Fruit fly (Drosophila melanogaster) whole organism, prepupa: ENCODE results near the gene CG32486.
A peak's percentile ranks its signal among the peaks of the same experiment; 100 is the strongest.

Experiments used
- CG1621 ChIP-seq: fragments of 200-800 bp; sonication (Bioruptor generic); optimal IDR thresholded peaks from 3 replicates; lab custom pipeline; 2018; ENCODE audit warnings: missing biosample characterization, mild to moderate bottlenecking, missing genetic modification characterization
- CG31627 ChIP-seq: fragments of 200-800 bp; sonication (Bioruptor generic); optimal IDR thresholded peaks from 3 replicates; lab custom pipeline; 2016; ENCODE audit warnings: missing biosample characterization, missing genetic modification characterization
- CG6163 ChIP-seq: fragments of 200-800 bp; sonication (Bioruptor generic); IDR thresholded peaks from 3 replicates; pipeline ENCODE4 v1.3.6; 2022; ENCODE audit warnings: missing biosample characterization, missing genetic modification characterization
- CG6854 ChIP-seq: fragments of 200-800 bp; sonication (Bioruptor generic); optimal IDR thresholded peaks from 2 replicates; lab custom pipeline; 2017; ENCODE audit warnings: missing biosample characterization, mild to moderate bottlenecking, missing genetic modification characterization
- CG7368 ChIP-seq: fragments of 200-800 bp; sonication (Bioruptor generic); optimal IDR thresholded peaks from 3 replicates; lab custom pipeline; 2016; ENCODE audit warnings: missing biosample characterization, missing genetic modification characterization
- Eip75B ChIP-seq: fragments of 200-800 bp; sonication (Bioruptor generic); optimal IDR thresholded peaks from 3 replicates; lab custom pipeline; 2016; ENCODE audit warnings: missing biosample characterization, missing genetic modification characterization
- Lpt ChIP-seq: fragments of 200-800 bp; sonication (Bioruptor generic); optimal IDR thresholded peaks from 3 replicates; lab custom pipeline; 2016; ENCODE audit warnings: missing biosample characterization, missing genetic modification characterization
- Met ChIP-seq: fragments of 200-800 bp; sonication (Bioruptor generic); optimal IDR thresholded peaks from 3 replicates; lab custom pipeline; 2016; ENCODE audit warnings: missing biosample characterization, missing genetic modification characterization
- OdsH ChIP-seq: fragments of 200-800 bp; sonication (Bioruptor generic); optimal IDR thresholded peaks from 3 replicates; lab custom pipeline; 2016; ENCODE audit warnings: missing biosample characterization, missing genetic modification characterization
- cyc ChIP-seq: fragments of 200-800 bp; sonication (Bioruptor generic); optimal IDR thresholded peaks from 3 replicates; lab custom pipeline; 2016; ENCODE audit warnings: missing biosample characterization, missing genetic modification characterization
- fd85E ChIP-seq: fragments of 200-800 bp; sonication (Bioruptor generic); optimal IDR thresholded peaks from 3 replicates; lab custom pipeline; 2016; ENCODE audit warnings: missing biosample characterization, missing genetic modification characterization
- lz ChIP-seq: fragments of 200-800 bp; sonication (Bioruptor generic); optimal IDR thresholded peaks from 3 replicates; lab custom pipeline; 2016; ENCODE audit warnings: missing biosample characterization, missing genetic modification characterization
- ss ChIP-seq, 2 experiments: fragments of 200-800 bp; sonication (Bioruptor generic); optimal IDR thresholded peaks; 2 replicates in 1 of 2; 3 replicates in 1 of 2; lab custom pipeline; 2017 to 2018; ENCODE audit warnings: mild to moderate bottlenecking in 2 of 2, missing biosample characterization in 2 of 2, missing genetic modification characterization in 2 of 2, moderate library complexity in 1 of 2
- topi ChIP-seq: fragments of 200-800 bp; sonication (Bioruptor generic); optimal IDR thresholded peaks from 3 replicates; lab custom pipeline; 2016; ENCODE audit warnings: missing biosample characterization, missing genetic modification characterization

- peak; percentile 99 for TF ChIP-seq CG6163
- peak; percentile 96 for TF ChIP-seq fd85E (GFP tag; lab: Kevin White, UChicago)
- TF ChIP-seq CG7368 (GFP tag; lab: Kevin White, UChicago): peak; percentile 99
- TF ChIP-seq OdsH: peak; percentile 99
- TF ChIP-seq cyc (GFP tag; lab: Kevin White, UChicago): peak; percentile 98
- TF ChIP-seq CG31627 (GFP tag; lab: Kevin White, UChicago): peak; percentile 98
- peak; percentile 99 for TF ChIP-seq CG6854 (GFP tag; lab: Kevin White, UChicago)
- TF ChIP-seq CG1621 (tag; lab: Kevin White, UChicago): peak; percentile 98
- TF ChIP-seq Eip75B (GFP tag; lab: Kevin White, UChicago): peak; percentile 99
- TF ChIP-seq lz (GFP tag; lab: Kevin White, UChicago): peak; percentile 99
- TF ChIP-seq Lpt (GFP tag; lab: Kevin White, UChicago): peak; percentile 98
- peak; percentile 99 for TF ChIP-seq topi (GFP tag; lab: Kevin White, UChicago)
- TF ChIP-seq ss (GFP tag; optimal IDR thresholded peaks at IDR 0.05; lab: Kevin White, UChicago): peak; percentile 96
- peak; percentile 99 for TF ChIP-seq Met (GFP tag; lab: Kevin White, UChicago)
Measured at dm6 chr3L:3081146-3081872, 10.7 kb upstream of the CG32486 start.
